Fruit fly (Drosophila melanogaster) whole organism, embryonic: ENCODE data around the gene Crtc.

Source experiments
- CG1024 ChIP-seq: fragments of 200-800 bp; sonication (Bioruptor generic); IDR thresholded peaks from 2 replicates; pipeline ENCODE4 v1.3.6; 2022; ENCODE audit warnings: missing biosample characterization, missing genetic modification characterization
- CG10462 ChIP-seq: fragments of 200-800 bp; sonication (Bioruptor generic); optimal IDR thresholded peaks from 2 replicates; lab custom pipeline; 2016; ENCODE audit warnings: missing biosample characterization, missing genetic modification characterization
- CG11456 ChIP-seq: fragments of 200-800 bp; sonication (Bioruptor generic); IDR thresholded peaks from 3 replicates; pipeline ENCODE4 v1.3.6; 2022; ENCODE audit warnings: missing biosample characterization, missing genetic modification characterization
- CG11723 ChIP-seq: fragments of 200-800 bp; sonication (Bioruptor generic); optimal IDR thresholded peaks from 2 replicates; lab custom pipeline; 2017; ENCODE audit warnings: missing biosample characterization, mild to moderate bottlenecking, missing genetic modification characterization
- CG12071 ChIP-seq: fragments of 200-800 bp; sonication (Bioruptor generic); optimal IDR thresholded peaks from 3 replicates; lab custom pipeline; 2018; ENCODE audit warnings: missing biosample characterization, mild to moderate bottlenecking, missing genetic modification characterization
- CG12155 ChIP-seq: fragments of 200-800 bp; sonication (Bioruptor generic); optimal IDR thresholded peaks from 3 replicates; lab custom pipeline; 2016; ENCODE audit warnings: missing biosample characterization, missing genetic modification characterization
- CG12942 ChIP-seq: fragments of 200-800 bp; sonication (Bioruptor generic); optimal IDR thresholded peaks from 3 replicates; lab custom pipeline; 2016; ENCODE audit warnings: missing biosample characterization, missing genetic modification characterization
- CG13296 ChIP-seq: fragments of 200-800 bp; sonication (Bioruptor generic); optimal IDR thresholded peaks from 3 replicates; lab custom pipeline; 2018; ENCODE audit warnings: missing biosample characterization, mild to moderate bottlenecking, missing genetic modification characterization
- CG13775 ChIP-seq: fragments of 200-800 bp; sonication (Bioruptor generic); optimal IDR thresholded peaks from 3 replicates; lab custom pipeline; 2017; ENCODE audit warnings: missing biosample characterization, mild to moderate bottlenecking, missing genetic modification characterization
- CG14710 ChIP-seq: fragments of 200-800 bp; sonication (Bioruptor generic); optimal IDR thresholded peaks from 3 replicates; lab custom pipeline; 2019; ENCODE audit warnings: missing biosample characterization, mild to moderate bottlenecking, missing genetic modification characterization, moderate library complexity
- CG1529 ChIP-seq: fragments of 200-800 bp; sonication (Bioruptor generic); optimal IDR thresholded peaks from 3 replicates; lab custom pipeline; 2018; ENCODE audit warnings: missing biosample characterization, missing genetic modification characterization
- CG17186 ChIP-seq: fragments of 200-800 bp; sonication (Bioruptor generic); optimal IDR thresholded peaks from 3 replicates; lab custom pipeline; 2017; ENCODE audit warnings: missing biosample characterization, missing genetic modification reagents, missing genetic modification characterization
- CG17829 ChIP-seq: fragments of 200-800 bp; optimal IDR thresholded peaks from 2 replicates; lab custom pipeline; 2019; ENCODE audit warnings: missing biosample characterization, mild to moderate bottlenecking, missing genetic modification characterization, moderate library complexity
- CG30020 ChIP-seq: fragments of 200-800 bp; optimal IDR thresholded peaks from 2 replicates; lab custom pipeline; 2019; ENCODE audit warnings: missing biosample characterization, mild to moderate bottlenecking, missing genetic modification characterization, moderate library complexity
- CG31441 ChIP-seq: fragments of 200-800 bp; sonication (Bioruptor generic); IDR thresholded peaks from 2 replicates; pipeline ENCODE4 v1.3.6; 2022; ENCODE audit warnings: missing biosample characterization, missing genetic modification characterization
- CG33557 ChIP-seq: fragments of 200-800 bp; sonication (Bioruptor generic); optimal IDR thresholded peaks from 2 replicates; lab custom pipeline; 2019; ENCODE audit warnings: missing biosample characterization, mild to moderate bottlenecking, missing genetic modification characterization, moderate library complexity
- CG42726 ChIP-seq: fragments of 200-800 bp; sonication (Bioruptor generic); IDR thresholded peaks from 2 replicates; pipeline ENCODE4 v1.3.6; 2022; ENCODE audit warnings: missing biosample characterization, missing genetic modification characterization; ENCODE audit not compliant: partially characterized antibody
- CG4820 ChIP-seq: fragments of 200-800 bp; sonication (Bioruptor generic); optimal IDR thresholded peaks from 3 replicates; lab custom pipeline; 2016; ENCODE audit warnings: missing biosample characterization, missing genetic modification characterization
- CG7963 ChIP-seq: fragments of 200-800 bp; sonication (Bioruptor generic); IDR thresholded peaks from 3 replicates; pipeline ENCODE4 v1.3.6; 2022; ENCODE audit warnings: missing biosample characterization, missing genetic modification characterization; ENCODE audit not compliant: partially characterized antibody
- Camta ChIP-seq: fragments of 200-800 bp; sonication (Bioruptor generic); optimal IDR thresholded peaks from 2 replicates; lab custom pipeline; 2016; ENCODE audit warnings: missing biosample characterization, missing genetic modification characterization
- Chrac-16 ChIP-seq: fragments of 200-800 bp; sonication (Bioruptor generic); optimal IDR thresholded peaks from 3 replicates; lab custom pipeline; 2016; ENCODE audit warnings: missing biosample characterization, missing genetic modification characterization
- D19A ChIP-seq: fragments of 200-800 bp; optimal IDR thresholded peaks from 3 replicates; lab custom pipeline; 2019; ENCODE audit warnings: missing biosample characterization, mild to moderate bottlenecking, missing genetic modification characterization, moderate library complexity
- Fer3 ChIP-seq: fragments of 200-800 bp; sonication (Bioruptor generic); optimal IDR thresholded peaks from 2 replicates; lab custom pipeline; 2018; ENCODE audit warnings: missing biosample characterization, mild to moderate bottlenecking, missing genetic modification characterization, moderate library complexity
- Gsc ChIP-seq: fragments of 200-800 bp; sonication (Bioruptor generic); IDR thresholded peaks from 2 replicates; pipeline ENCODE4 v1.3.6; 2022; ENCODE audit warnings: missing biosample characterization, missing genetic modification characterization
- HHEX ChIP-seq: fragments of 200-800 bp; sonication (Bioruptor generic); optimal IDR thresholded peaks from 3 replicates; lab custom pipeline; 2017; ENCODE audit warnings: missing biosample characterization, mild to moderate bottlenecking, missing genetic modification characterization, missing genetic modification reagents
- Hand ChIP-seq: fragments of 200-800 bp; sonication (Bioruptor generic); optimal IDR thresholded peaks from 2 replicates; lab custom pipeline; 2017; ENCODE audit warnings: mild to moderate bottlenecking, missing biosample characterization, missing genetic modification reagents, missing genetic modification characterization
- HmgD ChIP-seq: fragments of 200-800 bp; sonication (Bioruptor generic); optimal IDR thresholded peaks from 3 replicates; lab custom pipeline; 2016; ENCODE audit warnings: missing biosample characterization, missing genetic modification characterization
- Med ChIP-seq: fragments of 200-800 bp; sonication (Bioruptor generic); peaks from one replicate; lab custom pipeline; 2016; ENCODE audit warnings: missing biosample characterization, missing genetic modification characterization, mild to moderate bottlenecking, inconsistent platforms, moderate library complexity
- Meics ChIP-seq: fragments of 200-800 bp; sonication (Bioruptor generic); optimal IDR thresholded peaks from 2 replicates; lab custom pipeline; 2017; ENCODE audit warnings: missing biosample characterization, mild to moderate bottlenecking, missing genetic modification characterization
- NfI ChIP-seq: fragments of 200-800 bp; sonication (Bioruptor generic); optimal IDR thresholded peaks from 3 replicates; lab custom pipeline; 2018; ENCODE audit warnings: missing biosample characterization, mild to moderate bottlenecking, missing genetic modification characterization, moderate library complexity
- PHDP ChIP-seq: fragments of 200-800 bp; sonication (Bioruptor generic); optimal IDR thresholded peaks from 3 replicates; lab custom pipeline; 2018; ENCODE audit warnings: missing biosample characterization, mild to moderate bottlenecking, missing genetic modification characterization, moderate library complexity
- Six4 ChIP-seq: fragments of 200-800 bp; sonication (Bioruptor generic); optimal IDR thresholded peaks from 2 replicates; lab custom pipeline; 2016; ENCODE audit warnings: missing biosample characterization, missing genetic modification characterization
- Spps ChIP-seq: fragments of 200-800 bp; sonication (Bioruptor generic); optimal IDR thresholded peaks from 2 replicates; lab custom pipeline; 2018; ENCODE audit warnings: missing biosample characterization, mild to moderate bottlenecking, missing genetic modification characterization
- chinmo ChIP-seq: fragments of 200-800 bp; sonication (Bioruptor generic); IDR thresholded peaks from 4 replicates; pipeline ENCODE4 v1.3.6; 2022; ENCODE audit warnings: missing biosample characterization, missing genetic modification characterization; ENCODE audit not compliant: partially characterized antibody
- ci ChIP-seq: fragments of 200-800 bp; sonication (Bioruptor generic); IDR thresholded peaks from 3 replicates; pipeline ENCODE4 v1.3.6; 2022; ENCODE audit warnings: missing biosample characterization, missing genetic modification characterization
- crol ChIP-seq: fragments of 200-800 bp; sonication (Bioruptor generic); IDR thresholded peaks from 2 replicates; pipeline ENCODE4 v1.3.6; 2022; ENCODE audit warnings: missing biosample characterization, missing genetic modification characterization
- ewg ChIP-seq: fragments of 200-800 bp; sonication (Bioruptor generic); optimal IDR thresholded peaks from 3 replicates; lab custom pipeline; 2017; ENCODE audit warnings: mild to moderate bottlenecking, missing biosample characterization, missing genetic modification reagents, missing genetic modification characterization
- gsb-n ChIP-seq: fragments of 200-800 bp; sonication (Bioruptor generic); optimal IDR thresholded peaks from 3 replicates; lab custom pipeline; 2018; ENCODE audit warnings: missing biosample characterization, mild to moderate bottlenecking, missing genetic modification characterization
- lmd ChIP-seq: fragments of 200-800 bp; sonication (Bioruptor generic); IDR thresholded peaks from 2 replicates; pipeline ENCODE4 v1.3.6; 2022; ENCODE audit warnings: missing biosample characterization, missing genetic modification characterization
- lov ChIP-seq, 2 experiments: fragments of 200-800 bp in 1 of 2; fragments of >200 bp in 1 of 2; sonication (Bioruptor generic) in 1 of 2; IDR thresholded peaks in 1 of 2; optimal IDR thresholded peaks in 1 of 2; 2 replicates in 1 of 2; 3 replicates in 1 of 2; pipeline versions ENCODE4 v1.3.6 to Lab custom; 2017 to 2022; ENCODE audit warnings: missing biosample characterization in 1 of 2, missing genetic modification characterization in 1 of 2
- mam ChIP-seq: fragments of 200-800 bp; sonication (Bioruptor generic); optimal IDR thresholded peaks from 3 replicates; lab custom pipeline; 2016; ENCODE audit warnings: missing biosample characterization, missing genetic modification characterization
- onecut ChIP-seq: fragments of 200-800 bp; sonication (Bioruptor generic); IDR thresholded peaks from 2 replicates; pipeline ENCODE4 v1.3.6; 2022; ENCODE audit warnings: missing biosample characterization, missing genetic modification characterization
- otp ChIP-seq: fragments of 200-800 bp; sonication (Bioruptor generic); IDR thresholded peaks from 3 replicates; pipeline ENCODE4, ENCODE4 v1.3.6; 2022; ENCODE audit warnings: missing biosample characterization, missing genetic modification characterization
- sr ChIP-seq: fragments of 200-800 bp; sonication (Bioruptor generic); IDR thresholded peaks from 3 replicates; pipeline ENCODE4 v1.3.6; 2022; ENCODE audit warnings: missing biosample characterization, missing genetic modification characterization
- tin ChIP-seq: fragments of 200-800 bp; sonication (Bioruptor generic); optimal IDR thresholded peaks from 3 replicates; lab custom pipeline; 2016; ENCODE audit warnings: missing biosample characterization, missing genetic modification characterization
- tna ChIP-seq: fragments of 200-800 bp; sonication (Bioruptor generic); IDR thresholded peaks from 2 replicates; pipeline ENCODE4 v1.3.6; 2022; ENCODE audit warnings: missing biosample characterization, missing genetic modification characterization; ENCODE audit not compliant: partially characterized antibody
- toy ChIP-seq: fragments of 200-800 bp; sonication (Bioruptor generic); IDR thresholded peaks from 2 replicates; pipeline ENCODE4 v1.3.6; 2022; ENCODE audit warnings: missing biosample characterization, missing genetic modification characterization
- trh ChIP-seq: fragments of 200-800 bp; sonication (Bioruptor generic); optimal IDR thresholded peaks from 2 replicates; lab custom pipeline; 2016; ENCODE audit warnings: missing biosample characterization, missing genetic modification characterization

Crtc gene

DNA sequence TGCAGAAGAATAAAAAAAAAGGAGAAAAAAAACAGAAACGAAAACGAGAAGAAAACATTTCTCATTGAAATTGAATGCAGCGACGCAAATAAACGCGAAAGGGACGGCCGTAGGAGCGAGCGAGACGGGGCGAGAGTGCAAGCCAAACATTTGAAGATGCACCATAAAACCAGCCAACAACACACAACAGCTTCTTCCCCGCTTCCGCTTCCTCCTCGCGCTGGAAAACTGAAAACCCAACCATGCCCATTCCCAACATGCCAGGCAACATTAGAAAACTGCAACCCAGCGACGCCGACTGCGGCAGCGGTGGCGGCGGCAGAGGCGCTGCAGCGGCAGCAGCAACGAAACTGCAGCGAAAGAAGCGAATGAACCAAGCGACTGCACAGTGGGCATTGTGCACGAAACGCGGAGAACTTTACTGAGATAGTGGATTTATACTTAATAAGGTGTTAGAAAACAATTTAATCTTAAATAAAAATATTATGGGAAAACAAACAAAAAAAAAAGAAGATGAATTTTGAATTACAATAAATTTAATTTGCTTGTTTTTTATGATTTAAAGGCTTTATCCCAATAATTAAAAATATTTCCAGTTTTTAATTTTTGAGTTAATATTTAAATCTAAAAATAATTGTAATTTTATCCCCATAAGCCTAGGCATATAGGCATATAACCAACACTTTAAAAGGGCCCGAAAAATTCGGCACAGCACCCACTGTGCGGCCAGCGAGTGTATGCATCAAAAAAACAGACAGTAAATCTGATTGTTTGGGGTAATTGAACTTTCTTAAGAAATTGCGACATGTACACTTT is 57.9 kb downstream of the Crtc start (continued):
- TF ChIP-seq CG12942 (GFP tag; lab: Kevin White, UChicago): peak; percentile 26
- TF ChIP-seq HHEX (GFP tag; lab: Kevin White, UChicago): peak; percentile 40
- no peak for TF ChIP-seq Fer3 (tag; lab: Kevin White, UChicago)
- peak; percentile 21 for TF ChIP-seq CG12155
- peak; percentile 41 for TF ChIP-seq Chrac-16
- peak; percentile 30; the same call in 1 of the 3 replicates for TF ChIP-seq CG11456 (GFP tag; lab: Robert Waterston, UW)
- no peak for TF ChIP-seq mam (GFP tag; lab: Kevin White, UChicago)
- TF ChIP-seq CG17186: no peak
- peak; percentile 3 for TF ChIP-seq NfI (GFP tag; lab: Kevin White, UChicago)
- TF ChIP-seq CG30020: peak; percentile 13
- TF ChIP-seq D19A: peak; percentile 69
- peak; percentile 58 for TF ChIP-seq tin (GFP tag; lab: Kevin White, UChicago)
- TF ChIP-seq CG1024 (GFP tag; lab: Robert Waterston, UW): 0 out of 2 replicates have a peak, but pooled peaks have one; percentile 22
- peak; percentile 69 for TF ChIP-seq CG17829
- TF ChIP-seq CG1529 (GFP tag; lab: Kevin White, UChicago): peak; percentile 78
- TF ChIP-seq PHDP (tag; lab: Kevin White, UChicago): peak; percentile 64
- peak; percentile 52; the same call in 1 of the 2 replicates for TF ChIP-seq crol (GFP tag; lab: Robert Waterston, UW)
- no peak for TF ChIP-seq toy (GFP tag; lab: Robert Waterston, UW)
- peak; percentile 63 for TF ChIP-seq Six4 (GFP tag; lab: Kevin White, UChicago)
- TF ChIP-seq ci (GFP tag; lab: Robert Waterston, UW): no peak
- peak; percentile 36 for TF ChIP-seq CG11723 (GFP tag; lab: Kevin White, UChicago)
- peak; percentile 92 for TF ChIP-seq CG31441 (GFP tag; lab: Robert Waterston, UW)
- peak; percentile 32; the same call in 1 of the 2 replicates for TF ChIP-seq onecut (GFP tag; lab: Robert Waterston, UW)
- TF ChIP-seq Med (GFP tag; lab: Kevin White, UChicago): peak; percentile 21
- TF ChIP-seq Camta (GFP tag; lab: Kevin White, UChicago): no peak
- TF ChIP-seq trh (GFP tag; lab: Kevin White, UChicago): peak; percentile 14
- no peak for TF ChIP-seq tna (GFP tag; lab: Robert Waterston, UW)
- TF ChIP-seq Gsc (GFP tag; lab: Robert Waterston, UW): no peak
- TF ChIP-seq chinmo: no peak
- TF ChIP-seq HmgD: no peak
- peak; percentile 70 for TF ChIP-seq ewg
- TF ChIP-seq gsb-n (tag; lab: Kevin White, UChicago): peak; percentile 68
- TF ChIP-seq CG13296: peak; percentile 19
- TF ChIP-seq otp (GFP tag; lab: Robert Waterston, UW): no peak
- peak; percentile 66 for TF ChIP-seq CG4820 (GFP tag; lab: Kevin White, UChicago)
- TF ChIP-seq lov (optimal IDR thresholded peaks at IDR 0.05; lab: Kevin White, UChicago): no peak
- TF ChIP-seq lov (GFP tag; IDR thresholded peaks at IDR 0.05; lab: Robert Waterston, UW): 0 out of 3 replicates have a peak, but pooled peaks have one; percentile 6
- TF ChIP-seq CG13775 (GFP tag; lab: Kevin White, UChicago): peak; percentile 68
- TF ChIP-seq CG7963: no peak
- peak; percentile 87 for TF ChIP-seq CG14710 (tag; lab: Kevin White, UChicago)
- no peak for TF ChIP-seq CG42726 (GFP tag; lab: Robert Waterston, UW)
- TF ChIP-seq Meics (GFP tag; lab: Kevin White, UChicago): peak; percentile 27
- peak; percentile 46; the same call in 1 of the 2 replicates for TF ChIP-seq lmd
- TF ChIP-seq CG33557: peak; percentile 72
- TF ChIP-seq sr (GFP tag; lab: Robert Waterston, UW): no peak
- TF ChIP-seq CG12071 (GFP tag; lab: Kevin White, UChicago): no peak
- TF ChIP-seq CG10462: peak; percentile 65
- peak; percentile 67 for TF ChIP-seq Spps (tag; lab: Kevin White, UChicago)
- no peak for TF ChIP-seq Hand (GFP tag; lab: Kevin White, UChicago)
